Fruit fly (Drosophila melanogaster): ENCODE results near the gene CG40045.

dm6 chr3L:24029774-24030173, 1.5 kb downstream of the CG40045 start:
- TF ChIP-seq Snoo (tag; optimal IDR thresholded peaks at IDR 0.05) (no peak), CG8301 (tag; optimal IDR thresholded peaks at IDR 0.05) (no peak), EcR (GFP tag; optimal IDR thresholded peaks at IDR 0.05) (no peak), Ets98B (GFP tag; IDR thresholded peaks at IDR 0.05) (no peak), CG8159 (tag; optimal IDR thresholded peaks at IDR 0.05) (no peak), CG14655 (GFP tag; optimal IDR thresholded peaks at IDR 0.05) (no peak), Pif1A (GFP tag; optimal IDR thresholded peaks at IDR 0.05) (no peak), Pif1B (GFP tag; optimal IDR thresholded peaks at IDR 0.05) (no peak), CG12605 (GFP tag; IDR thresholded peaks at IDR 0.05) (no peak), CG15710 (tag; optimal IDR thresholded peaks at IDR 0.05) (no peak), CG13204 (GFP tag; optimal IDR thresholded peaks at IDR 0.05) (no peak)
